Worm (Caenorhabditis elegans) whole organism, L3 larva: ENCODE measurements around the gene hhat-2.
A peak's percentile ranks its signal among the peaks of the same experiment; 100 is the strongest.

Experiments
- fkh-2 ChIP-seq: fragments of 150-350 bp; optimal IDR thresholded peaks from 2 replicates; lab custom pipeline; 2014; ENCODE audit warnings: missing biosample characterization, missing genetic modification reagents, missing genetic modification characterization
- jun-1 ChIP-seq: fragments of 150-350 bp; optimal IDR thresholded peaks from 2 replicates; lab custom pipeline; 2014; ENCODE audit warnings: missing biosample characterization, missing genetic modification reagents, missing genetic modification characterization
- nhr-77 ChIP-seq: fragments of 150-350 bp; optimal IDR thresholded peaks from 2 replicates; lab custom pipeline; 2014; ENCODE audit warnings: missing biosample characterization, missing genetic modification characterization

DNA sequence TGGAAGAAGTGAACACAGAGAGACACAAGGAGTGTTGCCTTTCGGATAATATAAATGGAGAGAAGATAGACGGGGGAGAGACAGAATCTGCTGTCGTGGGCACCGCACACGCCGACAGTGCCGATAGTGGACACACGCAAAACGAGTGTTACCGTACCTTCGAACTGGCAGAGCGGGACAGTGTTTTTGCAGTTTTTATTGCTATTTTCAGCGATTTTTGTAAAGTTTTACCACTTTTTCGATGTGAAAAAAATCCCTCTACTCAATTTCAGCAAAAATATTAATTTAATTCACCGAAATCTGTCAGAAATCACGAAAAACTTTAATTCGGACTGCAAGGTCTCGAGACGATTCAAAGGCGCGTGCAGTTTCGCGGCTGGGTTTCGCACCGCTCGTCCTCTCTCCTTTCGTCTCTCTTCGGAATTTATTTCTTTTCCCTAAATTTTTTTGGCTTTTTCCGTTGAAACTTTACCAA, 4.0 kb downstream of the hhat-2 start, which contains the start of gene sec-61.A:
- no peak for TF ChIP-seq fkh-2 (tag; lab: Kevin White, UChicago)
- no peak for TF ChIP-seq nhr-77 (tag; lab: Kevin White, UChicago)
- TF ChIP-seq jun-1 (tag; lab: Kevin White, UChicago), result peak; percentile 69
